Worm (Caenorhabditis elegans) whole organism, early embryonic: ENCODE measurements around the gene K01D12.20.

Experiments
- aly-1 ChIP-seq: sonication (generic microtip); optimal IDR thresholded peaks from 2 replicates; lab custom pipeline; 2016; ENCODE audit warnings: missing genetic modification characterization, missing compliant biosample characterization
- ama-1 ChIP-seq: fragments of 150-350 bp; optimal IDR thresholded peaks from 2 replicates; lab custom pipeline; 2014
- ceh-36 ChIP-seq: sonication (generic microtip); optimal IDR thresholded peaks from 2 replicates; lab custom pipeline; 2016; ENCODE audit warnings: missing genetic modification characterization, inconsistent platforms, missing compliant biosample characterization
- ets-7 ChIP-seq: sonication (generic microtip); optimal IDR thresholded peaks from 2 replicates; lab custom pipeline; 2016; ENCODE audit warnings: missing genotype, missing genetic modification characterization, missing compliant biosample characterization
- flt-1 ChIP-seq: fragments of 200-800 bp; sonication (Bioruptor generic); IDR thresholded peaks from 2 replicates; pipeline ENCODE4 v1.3.6; 2022; ENCODE audit warnings: missing genetic modification characterization, missing compliant biosample characterization
- hmg-4 ChIP-seq: fragments of 200-800 bp; sonication (Bioruptor generic); optimal IDR thresholded peaks from 2 replicates; lab custom pipeline; 2018; ENCODE audit warnings: mild to moderate bottlenecking, missing genetic modification characterization, missing compliant biosample characterization
- hnd-1 ChIP-seq: sonication (generic microtip); optimal IDR thresholded peaks from 2 replicates; lab custom pipeline; 2016; ENCODE audit warnings: missing genetic modification characterization, missing compliant biosample characterization
- pes-1 ChIP-seq: fragments of 200-800 bp; sonication (Bioruptor generic); IDR thresholded peaks from 2 replicates; pipeline ENCODE4 v1.3.6; 2022; ENCODE audit warnings: missing genetic modification reagents, missing genetic modification characterization, missing compliant biosample characterization
- sea-1 ChIP-seq: fragments of 200-800 bp; sonication (Bioruptor generic); conservative IDR thresholded peaks from 2 replicates; pipeline ENCODE4 v1.3.6; 2022; ENCODE audit warnings: missing genetic modification characterization, missing compliant biosample characterization
- tbx-37 ChIP-seq: fragments of 200-800 bp; sonication (Bioruptor generic); conservative IDR thresholded peaks from 2 replicates; pipeline ENCODE4 v1.3.6; 2022; ENCODE audit warnings: missing genetic modification reagents, missing genetic modification characterization, missing compliant biosample characterization

ce11 chrV:12408996-12409395 is 8.4 kb upstream of the K01D12.20 start:
- TF ChIP-seq ama-1 (no peak), hmg-4 (GFP tag; lab: Kevin White, UChicago) (no peak), ceh-36 (no peak), tbx-37 (GFP tag; lab: Robert Waterston, UW) (no peak), pes-1 (GFP tag; lab: Robert Waterston, UW) (no peak), sea-1 (no peak), flt-1 (no peak), ets-7 (tag; lab: Kevin White, UChicago) (no peak), aly-1 (tag; lab: Kevin White, UChicago) (no peak), hnd-1 (tag; lab: Kevin White, UChicago) (no peak)
